Worm (Caenorhabditis elegans): ENCODE results near the gene perm-5.

DNA sequence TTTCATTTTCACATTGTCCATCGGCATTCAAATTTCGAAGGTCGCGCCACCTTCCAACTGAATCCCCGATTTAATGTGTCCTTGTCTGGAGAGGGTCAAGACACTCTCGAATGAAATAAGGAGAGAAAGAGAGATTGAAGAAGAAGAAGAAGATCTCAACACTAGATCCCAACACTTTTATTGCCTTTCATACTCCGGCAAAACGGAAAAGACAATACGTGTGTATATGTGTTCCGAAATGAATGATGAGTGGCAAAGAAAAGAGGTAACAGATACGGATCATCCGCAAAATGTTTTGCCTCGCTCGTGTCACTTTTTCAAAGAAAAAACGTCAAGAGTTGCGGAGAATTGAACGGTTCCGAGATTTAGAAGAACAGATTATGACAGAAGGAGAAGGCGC, 2.9 kb downstream of the perm-5 start:
- TF ChIP-seq him-1 (tag; optimal IDR thresholded peaks at IDR 0.05) (no peak), dao-5 (tag; optimal IDR thresholded peaks at IDR 0.05) (no peak)
